Worm (Caenorhabditis elegans) whole organism, midembryonic: ENCODE results near the gene famh-136.

ENCODE experiments used
- T22C8.4 ChIP-seq: fragments of 200-800 bp; sonication (Bioruptor generic); IDR thresholded peaks from 2 replicates; pipeline ENCODE4 v1.3.6; 2022; ENCODE audit warnings: missing genetic modification characterization, missing compliant biosample characterization
- cog-1 ChIP-seq: sonication (generic microtip); optimal IDR thresholded peaks from 2 replicates; lab custom pipeline; 2016; ENCODE audit warnings: missing genetic modification characterization, missing compliant biosample characterization
- flt-1 ChIP-seq: fragments of 200-800 bp; sonication (Bioruptor generic); IDR thresholded peaks from 2 replicates; pipeline ENCODE4 v1.3.6; 2022; ENCODE audit warnings: missing genetic modification characterization, missing compliant biosample characterization
- klf-2 ChIP-seq: fragments of 200-800 bp; sonication (Bioruptor generic); conservative IDR thresholded peaks from 2 replicates; pipeline ENCODE4 v1.3.6; 2022; ENCODE audit warnings: missing genetic modification reagents, missing genetic modification characterization, missing compliant biosample characterization
- med-1 ChIP-seq: sonication (generic microtip); optimal IDR thresholded peaks from 2 replicates; lab custom pipeline; 2017; ENCODE audit warnings: missing genetic modification characterization, mild to moderate bottlenecking, missing compliant biosample characterization, antibody characterized with exemption, missing genetic modification reagents; ENCODE audit not compliant: insufficient read depth
- ref-1 ChIP-seq: fragments of 200-800 bp; sonication (Bioruptor generic); conservative IDR thresholded peaks from 2 replicates; pipeline ENCODE4 v1.3.6; 2022; ENCODE audit warnings: missing genetic modification reagents, missing genetic modification characterization, missing compliant biosample characterization
- tab-1 ChIP-seq: fragments of 200-800 bp; sonication (Bioruptor generic); IDR thresholded peaks from 2 replicates; pipeline ENCODE4 v1.3.6; 2022; ENCODE audit warnings: missing genetic modification characterization, missing compliant biosample characterization
- ztf-23 ChIP-seq: fragments of 200-800 bp; sonication (Bioruptor generic); IDR thresholded peaks from 2 replicates; pipeline ENCODE4 v1.3.6; 2022; ENCODE audit warnings: missing genetic modification reagents, missing genetic modification characterization, missing compliant biosample characterization
- ztf-29 ChIP-seq: fragments of 200-800 bp; sonication (Bioruptor generic); IDR thresholded peaks from 2 replicates; pipeline ENCODE4 v1.3.6; 2022; ENCODE audit warnings: missing genetic modification reagents, missing genetic modification characterization, missing compliant biosample characterization

famh-136 gene

ce11 chrIII:8917879-8918381, 30.4 kb downstream of the famh-136 start, which contains the start of gene cdc-25.3:
Gene cdc-25.3, minus strand, starts transcription at chrIII:8917929.
- TF ChIP-seq flt-1 (GFP tag; lab: Robert Waterston, UW) (no peak), ref-1 (no peak), klf-2 (GFP tag; lab: Robert Waterston, UW) (no peak), ztf-29 (GFP tag; lab: Robert Waterston, UW) (no peak), T22C8.4 (GFP tag; lab: Robert Waterston, UW) (no peak), ztf-23 (GFP tag; lab: Robert Waterston, UW) (no peak), tab-1 (no peak)

- TF ChIP-seq ztf-29 (GFP tag; lab: Robert Waterston, UW) (no peak), med-1 (GFP tag; lab: Kevin White, UChicago) (no peak), ztf-23 (GFP tag; lab: Robert Waterston, UW) (no peak)
Observed at ce11 chrIII:8919784-8920183, 32.2 kb downstream of the famh-136 start, which contains the start of gene ZK637.15. Gene ZK637.15, plus strand, starts transcription at chrIII:8920084.

DNA sequence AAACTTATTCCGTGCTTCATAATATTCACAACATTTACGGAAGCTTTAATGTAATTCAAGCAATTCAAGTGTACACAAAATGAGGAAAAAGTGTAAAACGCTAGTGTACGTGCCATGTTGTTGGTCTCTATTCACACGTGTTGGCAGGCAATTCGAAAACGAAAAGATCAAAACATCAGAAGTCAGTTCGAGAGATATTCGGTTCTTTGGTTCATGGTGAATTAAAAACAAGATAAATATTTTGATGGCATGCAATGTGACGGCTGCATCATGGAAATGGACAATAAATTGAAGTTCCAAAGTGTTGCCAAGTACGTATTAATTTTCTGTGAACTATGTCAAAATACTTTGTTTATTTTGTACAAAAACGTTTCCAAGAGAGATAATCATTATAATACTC, 34.5 kb downstream of the famh-136 start:
- TF ChIP-seq ztf-23 (GFP tag; lab: Robert Waterston, UW) (no peak), ref-1 (no peak), ztf-29 (GFP tag; lab: Robert Waterston, UW) (no peak), med-1 (GFP tag; lab: Kevin White, UChicago) (no peak), T22C8.4 (GFP tag; lab: Robert Waterston, UW) (no peak), cog-1 (tag; lab: Kevin White, UChicago) (no peak), tab-1 (no peak), klf-2 (GFP tag; lab: Robert Waterston, UW) (no peak), flt-1 (GFP tag; lab: Robert Waterston, UW) (no peak)

ce11 chrIII:8923240-8923734, 35.7 kb downstream of the famh-136 start, which contains the start of gene glb-1:
Gene glb-1, minus strand, starts transcription at chrIII:8923290.
- TF ChIP-seq ztf-23 (GFP tag; lab: Robert Waterston, UW), result no peak
- TF ChIP-seq ztf-29 (GFP tag; lab: Robert Waterston, UW), result no peak
- no peak for TF ChIP-seq klf-2 (GFP tag; lab: Robert Waterston, UW)
- TF ChIP-seq cog-1 (tag; lab: Kevin White, UChicago), result no peak
- no peak for TF ChIP-seq med-1 (GFP tag; lab: Kevin White, UChicago)
- TF ChIP-seq flt-1 (GFP tag; lab: Robert Waterston, UW), result no peak
- TF ChIP-seq ref-1, result no peak
- no peak for TF ChIP-seq tab-1
- TF ChIP-seq T22C8.4 (GFP tag; lab: Robert Waterston, UW), result no peak

DNA sequence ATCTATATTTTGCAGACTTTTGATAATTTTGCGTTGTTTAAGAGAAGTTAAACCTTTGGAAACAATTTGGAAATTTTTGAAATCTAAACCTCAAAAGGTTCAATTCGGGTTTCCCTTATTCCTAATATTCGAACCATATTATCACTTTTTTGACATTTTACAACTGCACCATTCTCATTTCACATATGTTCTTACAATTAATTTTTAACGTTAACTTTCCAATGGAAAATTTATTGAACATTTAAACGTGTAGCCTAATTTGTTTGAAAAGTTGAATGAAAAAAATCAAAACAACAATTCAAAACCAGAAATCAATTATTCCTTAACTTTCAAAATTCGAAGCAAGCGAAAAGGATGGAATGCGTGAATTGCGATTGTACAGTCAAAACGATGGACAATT, 36.4 kb downstream of the famh-136 start, which contains the start of gene ZK637.12:
Gene ZK637.12 (plus strand): TSS at position 301 of the 400 bp plus-strand sequence.
- TF ChIP-seq T22C8.4 (GFP tag; lab: Robert Waterston, UW), result no peak
- no peak for TF ChIP-seq ztf-23 (GFP tag; lab: Robert Waterston, UW)
- TF ChIP-seq flt-1 (GFP tag; lab: Robert Waterston, UW), result no peak
- TF ChIP-seq klf-2 (GFP tag; lab: Robert Waterston, UW), result no peak
- TF ChIP-seq ref-1, result no peak
- no peak for TF ChIP-seq tab-1
- no peak for TF ChIP-seq med-1 (GFP tag; lab: Kevin White, UChicago)
- TF ChIP-seq ztf-29 (GFP tag; lab: Robert Waterston, UW), result no peak

ce11 chrIII:8925539-8925938, 38.0 kb downstream of the famh-136 start:
- TF ChIP-seq med-1 (GFP tag; lab: Kevin White, UChicago), result no peak
- TF ChIP-seq cog-1 (tag; lab: Kevin White, UChicago), result no peak
- no peak for TF ChIP-seq T22C8.4 (GFP tag; lab: Robert Waterston, UW)

- no peak for TF ChIP-seq med-1 (GFP tag; lab: Kevin White, UChicago)
- no peak for TF ChIP-seq klf-2 (GFP tag; lab: Robert Waterston, UW)
- TF ChIP-seq ref-1, result no peak
- TF ChIP-seq flt-1 (GFP tag; lab: Robert Waterston, UW), result no peak
- no peak for TF ChIP-seq cog-1 (tag; lab: Kevin White, UChicago)
- no peak for TF ChIP-seq T22C8.4 (GFP tag; lab: Robert Waterston, UW)
- TF ChIP-seq ztf-29 (GFP tag; lab: Robert Waterston, UW), result no peak
- no peak for TF ChIP-seq tab-1
- no peak for TF ChIP-seq ztf-23 (GFP tag; lab: Robert Waterston, UW)
Observed at ce11 chrIII:8926512-8926911, 39.0 kb downstream of the famh-136 start.

ce11 chrIII:8929723-8930122, 42.2 kb downstream of the famh-136 start, which contains the start of gene arrd-15:
Gene arrd-15, plus strand, starts transcription at chrIII:8930023.
- TF ChIP-seq flt-1 (GFP tag; lab: Robert Waterston, UW) (no peak), tab-1 (no peak), ztf-29 (GFP tag; lab: Robert Waterston, UW) (no peak), ztf-23 (GFP tag; lab: Robert Waterston, UW) (no peak), med-1 (GFP tag; lab: Kevin White, UChicago) (no peak), cog-1 (tag; lab: Kevin White, UChicago) (no peak), klf-2 (GFP tag; lab: Robert Waterston, UW) (no peak), T22C8.4 (GFP tag; lab: Robert Waterston, UW) (no peak), ref-1 (no peak)

DNA sequence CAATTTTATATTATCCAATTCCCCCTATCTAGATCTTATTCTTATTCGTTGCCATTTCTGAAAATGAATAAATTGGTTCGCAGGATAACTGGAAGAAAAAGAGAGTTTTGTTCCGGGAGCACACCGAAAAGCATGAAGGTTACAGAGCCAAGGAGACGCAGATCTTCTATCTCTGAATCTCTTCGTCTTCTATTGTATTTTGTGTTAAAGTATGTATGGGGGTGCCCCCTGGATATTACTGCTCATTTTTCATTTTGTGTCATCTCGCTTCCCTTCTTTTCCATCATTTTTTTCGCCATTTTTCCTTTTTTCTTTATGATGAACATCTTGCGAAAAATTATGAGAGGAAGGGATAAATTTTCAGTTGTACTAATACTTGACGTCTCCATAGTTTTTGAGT, 46.1 kb downstream of the famh-136 start:
- TF ChIP-seq ref-1 (no peak), tab-1 (no peak), klf-2 (GFP tag; lab: Robert Waterston, UW) (no peak), T22C8.4 (GFP tag; lab: Robert Waterston, UW) (no peak), ztf-23 (GFP tag; lab: Robert Waterston, UW) (no peak), med-1 (GFP tag; lab: Kevin White, UChicago) (no peak), flt-1 (GFP tag; lab: Robert Waterston, UW) (no peak), cog-1 (tag; lab: Kevin White, UChicago) (no peak), ztf-29 (GFP tag; lab: Robert Waterston, UW) (no peak)
